Fruit fly (Drosophila melanogaster) whole organism, embryonic: Measurements from ENCODE around the gene ECSIT.

Experiments used
- CG10959 ChIP-seq: fragments of 200-800 bp; sonication (Bioruptor generic); IDR thresholded peaks from 2 replicates; pipeline ENCODE4 v1.3.6; 2022; ENCODE audit warnings: missing biosample characterization, missing genetic modification characterization
- CG34422 ChIP-seq: fragments of 200-800 bp; sonication (Bioruptor generic); IDR thresholded peaks from 3 replicates; pipeline ENCODE4 v1.3.6; 2022; ENCODE audit warnings: missing biosample characterization, missing genetic modification characterization
- CG3838 ChIP-seq: fragments of 200-800 bp; sonication (Bioruptor generic); optimal IDR thresholded peaks from 3 replicates; lab custom pipeline; 2016; ENCODE audit warnings: missing biosample characterization, missing genetic modification characterization
- CG4730 ChIP-seq: fragments of 200-800 bp; sonication (Bioruptor generic); IDR thresholded peaks from 2 replicates; pipeline ENCODE4 v1.3.6; 2022; ENCODE audit warnings: missing biosample characterization, missing genetic modification characterization
- Hr39 ChIP-seq: fragments of >200 bp; optimal IDR thresholded peaks from 2 replicates; lab custom pipeline; 2017
- da ChIP-seq: fragments of 200-800 bp; sonication (Bioruptor generic); optimal IDR thresholded peaks from 2 replicates; lab custom pipeline; 2016; ENCODE audit warnings: missing biosample characterization, missing genetic modification characterization
- nerfin-1 ChIP-seq: fragments of 200-800 bp; sonication (Bioruptor generic); optimal IDR thresholded peaks from 3 replicates; lab custom pipeline; 2019; ENCODE audit warnings: missing biosample characterization, mild to moderate bottlenecking, missing genetic modification characterization, moderate library complexity
- scrt ChIP-seq: fragments of 200-800 bp; sonication (Bioruptor generic); optimal IDR thresholded peaks from 2 replicates; lab custom pipeline; 2018; ENCODE audit warnings: missing biosample characterization, mild to moderate bottlenecking, missing genetic modification characterization, moderate library complexity
- sisA ChIP-seq: fragments of 200-800 bp; sonication (Bioruptor generic); IDR thresholded peaks from 2 replicates; pipeline ENCODE4 v1.3.6; 2022; ENCODE audit warnings: missing biosample characterization, missing genetic modification characterization

DNA sequence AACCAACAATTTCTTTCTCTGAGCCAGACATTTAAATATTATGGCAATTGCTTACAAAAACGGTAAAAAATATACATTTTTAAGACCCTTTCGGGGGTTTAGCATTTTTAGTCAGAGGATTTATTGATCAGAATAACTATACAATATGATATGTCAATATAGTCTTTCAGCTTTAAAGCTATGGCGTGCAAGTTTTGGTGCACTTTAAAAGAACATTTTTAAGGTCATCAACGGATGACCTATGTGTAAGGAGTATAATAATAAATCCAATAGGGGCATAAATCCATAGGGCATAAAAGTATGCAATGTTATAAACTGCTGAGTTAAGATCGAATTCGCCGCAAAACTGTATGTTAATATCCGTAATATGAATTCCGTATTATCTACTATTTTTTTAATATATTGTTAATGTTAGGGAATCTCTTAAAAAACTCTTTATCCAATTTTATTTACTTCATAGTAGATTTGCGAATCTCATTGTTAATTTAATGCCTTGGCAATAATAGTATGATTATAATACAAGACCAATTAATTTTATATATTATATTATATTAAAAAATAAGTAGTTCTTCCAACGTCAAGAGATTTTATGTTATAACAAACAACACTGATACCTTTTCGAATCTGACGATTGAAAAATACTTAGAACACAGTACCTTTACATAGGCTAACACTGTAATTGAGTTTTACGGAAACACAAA lies 9.7 kb upstream of the ECSIT start, which contains the start of gene CG14676:
- TF ChIP-seq Hr39 (lab: Kevin White, UChicago) (no peak), CG4730 (GFP tag; lab: Robert Waterston, UW) (no peak), scrt (GFP tag; lab: Kevin White, UChicago) (no peak), CG10959 (GFP tag; lab: Robert Waterston, UW) (no peak), sisA (GFP tag; lab: Robert Waterston, UW) (no peak), CG34422 (GFP tag; lab: Robert Waterston, UW) (no peak), da (GFP tag; lab: Kevin White, UChicago) (no peak), nerfin-1 (tag; lab: Kevin White, UChicago) (no peak), CG3838 (GFP tag; lab: Kevin White, UChicago) (no peak)
